Fruit fly (Drosophila melanogaster): ENCODE measurements around the gene CG10859.

CG10859 gene

DNA sequence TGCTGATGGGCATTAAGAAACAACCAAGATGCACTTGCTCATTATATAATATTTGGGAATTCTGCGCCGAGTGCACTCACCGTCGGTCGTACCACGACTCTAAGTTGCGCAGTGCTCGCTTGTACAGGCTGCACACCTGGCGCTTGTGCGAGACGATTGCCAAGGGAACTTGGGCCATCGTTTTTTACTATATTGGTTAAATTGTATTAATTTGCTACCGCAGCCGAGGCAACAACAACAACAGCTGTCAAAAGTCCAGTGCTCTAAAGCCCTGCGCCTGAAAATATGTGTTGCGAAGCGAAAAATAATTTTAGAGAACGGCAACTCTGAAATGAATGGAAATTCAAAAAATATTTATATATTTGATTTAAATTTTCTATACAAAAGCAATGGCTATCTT, 27.7 kb downstream of the CG10859 start, which contains the start of gene ND-B22 (continued):
- peak; percentile 4 for TF ChIP-seq slou (GFP tag; optimal IDR thresholded peaks at IDR 0.05)
- peak; percentile 16 for TF ChIP-seq tap (tag; optimal IDR thresholded peaks at IDR 0.05)

DNA sequence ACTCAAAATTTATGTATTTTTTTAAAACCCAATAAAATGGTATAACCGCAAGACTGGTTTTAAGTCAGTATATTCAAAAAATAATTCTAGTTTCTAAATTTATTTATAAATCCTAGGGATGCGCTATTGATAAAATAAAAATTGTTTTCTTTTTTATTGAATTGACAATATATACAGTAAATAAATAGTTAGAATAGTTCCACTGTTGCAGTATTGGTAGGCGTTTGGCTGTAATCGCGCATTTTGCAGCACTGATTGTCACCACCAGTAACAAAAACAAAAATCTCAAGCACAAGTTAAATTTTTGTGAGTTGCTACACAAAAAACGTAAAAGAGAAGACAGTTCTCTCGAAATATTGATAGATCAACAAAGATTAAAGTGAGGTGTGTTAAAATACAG, 29.5 kb downstream of the CG10859 start, which contains the start of gene CG31855:
Gene CG31855 (plus strand): TSS at position 265 of the 400 bp plus-strand sequence.
- TF ChIP-seq CG10565 (GFP tag; optimal IDR thresholded peaks at IDR 0.05) (peak; percentile 44), CG1792 (GFP tag; optimal IDR thresholded peaks at IDR 0.05) (no peak), CG11093 (GFP tag; IDR thresholded peaks at IDR 0.05) (peak; percentile 65; the same call in 1 of the 3 replicates), CG1647 (GFP tag; optimal IDR thresholded peaks at IDR 0.05) (peak; percentile 81), MBD-R2 (GFP tag; IDR thresholded peaks at IDR 0.05) (peak; percentile 93), bsh (GFP tag; optimal IDR thresholded peaks at IDR 0.05) (peak; percentile 12 to 76), dmrt11E (tag; optimal IDR thresholded peaks at IDR 0.05) (peak; percentile 71), HmgD (GFP tag; optimal IDR thresholded peaks at IDR 0.05) (no peak), CG7963 (GFP tag; IDR thresholded peaks at IDR 0.05; ENCODE audit: partially characterized antibody) (no peak), CG17912 (GFP tag; optimal IDR thresholded peaks at IDR 0.05) (peak; percentile 69), Spps (tag; optimal IDR thresholded peaks at IDR 0.05) (peak; percentile 43), Stat92E (GFP tag; optimal IDR thresholded peaks at IDR 0.05) (no peak), BEAF-32 (GFP tag; optimal IDR thresholded peaks at IDR 0.05) (peak; percentile 18), Usf (GFP tag; optimal IDR thresholded peaks at IDR 0.05) (peak; percentile 9), CG4404 (GFP tag; IDR thresholded peaks at IDR 0.05) (peak; percentile 56), psq (GFP tag; optimal IDR thresholded peaks at IDR 0.05) (peak; percentile 7), Drgx (GFP tag; IDR thresholded peaks at IDR 0.05) (peak; percentile 51; the same call in 1 of the 2 replicates), HmgZ (tag; optimal IDR thresholded peaks at IDR 0.05) (peak; percentile 85), otp (GFP tag; IDR thresholded peaks at IDR 0.05) (peak; percentile 53; the same call in 1 of the 3 replicates), CG15479 (GFP tag; optimal IDR thresholded peaks at IDR 0.05) (no peak), prd (optimal IDR thresholded peaks at IDR 0.05) (no peak), prd (GFP tag; IDR thresholded peaks at IDR 0.05) (peak; percentile 83), CG17328 (GFP tag; IDR thresholded peaks at IDR 0.05) (peak; percentile 83), Atf-2 (GFP tag; optimal IDR thresholded peaks at IDR 0.05) (peak; percentile 54), cas (GFP tag; IDR thresholded peaks at IDR 0.05) (peak; percentile 84), Six4 (GFP tag; optimal IDR thresholded peaks at IDR 0.05) (peak; percentile 68), sima (GFP tag; optimal IDR thresholded peaks at IDR 0.05) (no peak), ro (GFP tag; IDR thresholded peaks at IDR 0.05) (peak; percentile 39; the same call in 1 of the 2 replicates), CG10654 (GFP tag; optimal IDR thresholded peaks at IDR 0.05) (peak; percentile 76), D19A (tag; optimal IDR thresholded peaks at IDR 0.05) (peak; percentile 56), lola (GFP tag; optimal IDR thresholded peaks at IDR 0.05) (peak in 1 of 3 experiments; percentile 58), CG9817 (tag; optimal IDR thresholded peaks at IDR 0.05) (peak; percentile 78), slou (GFP tag; optimal IDR thresholded peaks at IDR 0.05) (peak; percentile 80), CG31441 (GFP tag; IDR thresholded peaks at IDR 0.05) (peak; percentile 78), shn (GFP tag; optimal IDR thresholded peaks at IDR 0.05) (peak; percentile 50), grn (GFP tag; optimal IDR thresholded peaks at IDR 0.05) (no peak), kay (GFP tag; optimal IDR thresholded peaks at IDR 0.05) (peak; percentile 81), ranshi (GFP tag; IDR thresholded peaks at IDR 0.05) (peak; percentile 80), Taf1 (GFP tag; IDR thresholded peaks at IDR 0.05) (peak; percentile 77), trem (tag; optimal IDR thresholded peaks at IDR 0.05) (peak; percentile 74), CG5245 (GFP tag; optimal IDR thresholded peaks at IDR 0.05) (peak; percentile 79), slp2 (GFP tag; optimal IDR thresholded peaks at IDR 0.05) (peak; percentile 39), z (GFP tag; IDR thresholded peaks at IDR 0.05) (no peak), CG32767 (GFP tag; IDR thresholded peaks at IDR 0.05) (no peak), CG3838 (GFP tag; optimal IDR thresholded peaks at IDR 0.05) (peak; percentile 22), zf30C (GFP tag; optimal IDR thresholded peaks at IDR 0.05) (no peak), CG6254 (GFP tag; optimal IDR thresholded peaks at IDR 0.05) (peak; percentile 17), Asciz (GFP tag; optimal IDR thresholded peaks at IDR 0.05) (peak; percentile 71)

All from whole organism, embryonic.